Worm (Caenorhabditis elegans) whole organism, young adult: ENCODE data around the gene col-104.
A peak's percentile ranks its signal among the peaks of the same experiment; 100 is the strongest.

ENCODE experiments used
- D2030.7 ChIP-seq: fragments of 200-800 bp; sonication (Bioruptor generic); IDR thresholded peaks from 2 replicates; pipeline ENCODE4 v1.3.6; 2022; ENCODE audit warnings: missing genetic modification reagents, missing genetic modification characterization, missing compliant biosample characterization
- F10E7.11 ChIP-seq: sonication (generic microtip); optimal IDR thresholded peaks from 2 replicates; lab custom pipeline; 2017; ENCODE audit warnings: mild to moderate bottlenecking, missing genetic modification characterization, moderate library complexity, missing compliant biosample characterization
- F22D6.2 ChIP-seq: sonication (generic microtip); optimal IDR thresholded peaks from 2 replicates; lab custom pipeline; 2016; ENCODE audit warnings: mild to moderate bottlenecking, missing genetic modification characterization, missing compliant biosample characterization
- F23B12.7 ChIP-seq: sonication (generic microtip); optimal IDR thresholded peaks from 2 replicates; lab custom pipeline; 2017; ENCODE audit warnings: missing genetic modification characterization, mild to moderate bottlenecking, missing compliant biosample characterization, antibody characterized with exemption, moderate library complexity; ENCODE audit not compliant: insufficient read depth
- F37B4.10 ChIP-seq: fragments of 200-800 bp; sonication (Bioruptor generic); IDR thresholded peaks from 2 replicates; pipeline ENCODE4 v1.3.6; 2022; ENCODE audit warnings: missing genetic modification characterization, missing compliant biosample characterization
- F49E8.2 ChIP-seq: sonication (generic microtip); optimal IDR thresholded peaks from 3 replicates; lab custom pipeline; 2017; ENCODE audit warnings: missing genetic modification characterization, mild to moderate bottlenecking, missing compliant biosample characterization, antibody characterized with exemption, moderate library complexity; ENCODE audit not compliant: insufficient read depth
- ama-1 ChIP-seq, 3 experiments: fragments of 150-350 bp in 1 of 3; sonication (generic microtip) in 2 of 3; optimal IDR thresholded peaks; 2 replicates each; lab custom pipeline; 2014 to 2018; ENCODE audit warnings: missing biosample characterization in 2 of 3, missing genetic modification characterization in 2 of 3, missing genetic modification reagents in 2 of 3
- attf-5 ChIP-seq: fragments of 200-800 bp; sonication (Bioruptor generic); optimal IDR thresholded peaks from 2 replicates; lab custom pipeline; 2018; ENCODE audit warnings: mild to moderate bottlenecking, missing genetic modification characterization, missing compliant biosample characterization
- chd-7 ChIP-seq: sonication (generic microtip); optimal IDR thresholded peaks from 2 replicates; lab custom pipeline; 2016; ENCODE audit warnings: mild to moderate bottlenecking, missing genetic modification characterization, moderate library complexity, missing compliant biosample characterization
- efl-1 ChIP-seq: fragments of 150-350 bp; optimal IDR thresholded peaks from 2 replicates; lab custom pipeline; 2014; ENCODE audit warnings: missing biosample characterization, missing genetic modification reagents, missing genetic modification characterization
- hmg-1.2 ChIP-seq: fragments of 200-800 bp; sonication (Bioruptor generic); IDR thresholded peaks from 2 replicates; pipeline ENCODE4 v1.3.6; 2022; ENCODE audit warnings: missing genetic modification reagents, missing genetic modification characterization, missing compliant biosample characterization
- lag-1 ChIP-seq: fragments of 200-800 bp; sonication (Bioruptor generic); IDR thresholded peaks from 2 replicates; pipeline ENCODE4 v1.3.6; 2022; ENCODE audit warnings: missing genetic modification reagents, missing genetic modification characterization, missing compliant biosample characterization
- let-526 ChIP-seq: fragments of 200-800 bp; sonication (Bioruptor generic); IDR thresholded peaks from 2 replicates; pipeline ENCODE4 v1.3.6; 2022; ENCODE audit warnings: missing genetic modification reagents, missing genetic modification characterization, missing compliant biosample characterization
- lin-26 ChIP-seq: fragments of 200-800 bp; sonication (Bioruptor generic); IDR thresholded peaks from 2 replicates; pipeline ENCODE4 v1.3.6; 2022; ENCODE audit warnings: missing genetic modification reagents, missing genetic modification characterization, missing compliant biosample characterization
- lin-54 ChIP-seq: fragments of 200-800 bp; sonication (Bioruptor generic); optimal IDR thresholded peaks from 2 replicates; lab custom pipeline; 2018; ENCODE audit warnings: mild to moderate bottlenecking, missing genetic modification characterization, missing compliant biosample characterization
- lsy-27 ChIP-seq: sonication (generic microtip); optimal IDR thresholded peaks from 2 replicates; lab custom pipeline; 2017; ENCODE audit warnings: missing genetic modification characterization, mild to moderate bottlenecking, missing compliant biosample characterization, antibody characterized with exemption, missing genotype, borderline replicate concordance; ENCODE audit not compliant: insufficient read depth
- madf-6 ChIP-seq: fragments of 200-800 bp; sonication (Bioruptor generic); IDR thresholded peaks from 2 replicates; pipeline ENCODE4 v1.3.6; 2022; ENCODE audit warnings: missing genetic modification reagents, missing genetic modification characterization, missing compliant biosample characterization
- nfya-1 ChIP-seq: sonication (generic microtip); optimal IDR thresholded peaks from 2 replicates; lab custom pipeline; 2017; ENCODE audit warnings: antibody characterized with exemption, missing compliant biosample characterization, missing genetic modification characterization, borderline replicate concordance; ENCODE audit not compliant: insufficient read depth
- pha-4 ChIP-seq: fragments of 150-350 bp; sonication (generic microtip); optimal IDR thresholded peaks from 2 replicates; lab custom pipeline; 2014; ENCODE audit warnings: missing biosample characterization, missing genetic modification reagents, missing genetic modification characterization
- sdz-38 ChIP-seq: sonication (generic microtip); optimal IDR thresholded peaks from 2 replicates; lab custom pipeline; 2016; ENCODE audit warnings: missing genotype, missing genetic modification characterization, missing compliant biosample characterization
- somi-1 ChIP-seq: fragments of 200-800 bp; sonication (Bioruptor generic); optimal IDR thresholded peaks from 2 replicates; lab custom pipeline; 2018; ENCODE audit warnings: mild to moderate bottlenecking, missing genetic modification characterization, missing compliant biosample characterization
- tbx-9 ChIP-seq: sonication (generic microtip); optimal IDR thresholded peaks from 2 replicates; lab custom pipeline; 2016; ENCODE audit warnings: borderline replicate concordance, missing genetic modification characterization, inconsistent platforms, missing compliant biosample characterization
- unc-62 ChIP-seq: fragments of 150-350 bp; optimal IDR thresholded peaks from 2 replicates; lab custom pipeline; 2014; ENCODE audit warnings: missing biosample characterization, missing genetic modification reagents, missing genetic modification characterization
- zfh-2 ChIP-seq: fragments of 200-800 bp; sonication (Bioruptor generic); conservative IDR thresholded peaks from 2 replicates; pipeline ENCODE4 v1.3.6; 2022; ENCODE audit warnings: missing genetic modification reagents, missing genetic modification characterization, missing compliant biosample characterization
- ztf-28 ChIP-seq: fragments of 200-800 bp; sonication (Bioruptor generic); IDR thresholded peaks from 2 replicates; pipeline ENCODE4 v1.3.6; 2022; ENCODE audit warnings: missing genetic modification reagents, missing genetic modification characterization, missing compliant biosample characterization

col-104 gene

ce11 chrIV:1309600-1310207 is 45.4 kb downstream of the col-104 start, which contains the start of the genes ddx-46 and F53H1.4 (continued):
- TF ChIP-seq unc-62 (GFP tag; lab: Kevin White, UChicago) (no peak), lin-26 (GFP tag; lab: Robert Waterston, UW) (no peak), lag-1 (no peak), F37B4.10 (GFP tag; lab: Robert Waterston, UW) (no peak), let-526 (GFP tag; lab: Robert Waterston, UW) (no peak), lin-54 (GFP tag; lab: Kevin White, UChicago) (peak; percentile 74), hmg-1.2 (no peak), F22D6.2 (tag; lab: Kevin White, UChicago) (no peak), attf-5 (GFP tag; lab: Kevin White, UChicago) (peak; percentile 16), ama-1 (optimal IDR thresholded peaks at IDR 0.05; lab: Kevin White, UChicago) (no peak), ama-1 (GFP tag; optimal IDR thresholded peaks at IDR 0.05; lab: Kevin White, UChicago) (no peak), sdz-38 (no peak), nfya-1 (tag; lab: Kevin White, UChicago) (no peak), efl-1 (GFP tag; lab: Kevin White, UChicago) (peak; percentile 61), zfh-2 (GFP tag; lab: Robert Waterston, UW) (no peak), D2030.7 (no peak), ztf-28 (GFP tag; lab: Robert Waterston, UW) (no peak), F23B12.7 (tag; lab: Kevin White, UChicago) (no peak), madf-6 (GFP tag; lab: Robert Waterston, UW) (0 out of 2 replicates have a peak, but pooled peaks have one; percentile 38), tbx-9 (tag; lab: Kevin White, UChicago) (no peak), chd-7 (tag; lab: Kevin White, UChicago) (no peak), lsy-27 (tag; lab: Kevin White, UChicago) (no peak), F49E8.2 (tag; lab: Kevin White, UChicago) (no peak), F10E7.11 (no peak), somi-1 (no peak), pha-4 (tag; lab: Kevin White, UChicago) (no peak)
- TF ChIP-seq, all 124 proteins: peak for 9
